Worm (Caenorhabditis elegans): Measurements from ENCODE around the gene F56A8.4.
A peak's percentile ranks its signal among the peaks of the same experiment; 100 is the strongest.

The F56A8.4 gene

ce11 chrIII:13258752-13259151 is 4.3 kb upstream of the F56A8.4 start (continued):
- TF ChIP-seq hlh-4 (tag; optimal IDR thresholded peaks at IDR 0.05) (no peak), ets-5 (GFP tag; IDR thresholded peaks at IDR 0.05) (no peak), ceh-90 (tag; optimal IDR thresholded peaks at IDR 0.05) (no peak), mep-1 (tag; optimal IDR thresholded peaks at IDR 0.05) (peak; percentile 35), xbp-1 (tag; optimal IDR thresholded peaks at IDR 0.05) (no peak), lin-14 (GFP tag; optimal IDR thresholded peaks at IDR 0.05) (peak; percentile 82), nhr-77 (tag; optimal IDR thresholded peaks at IDR 0.05) (no peak), nhr-19 (GFP tag; conservative IDR thresholded peaks at IDR 0.05) (no peak; the same call in 1 of the 2 replicates), ces-1 (GFP tag; optimal IDR thresholded peaks at IDR 0.05) (no peak), jun-1 (tag; optimal IDR thresholded peaks at IDR 0.05) (no peak), hpl-2 (GFP tag; optimal IDR thresholded peaks at IDR 0.05) (no peak), sox-4 (tag; optimal IDR thresholded peaks at IDR 0.05) (no peak), elt-3 (tag; optimal IDR thresholded peaks at IDR 0.05) (peak in 1 of 6 experiments; percentile 24), ama-1 (optimal IDR thresholded peaks at IDR 0.05) (no peak), zip-4 (GFP tag; optimal IDR thresholded peaks at IDR 0.05) (no peak), efl-3 (GFP tag; optimal IDR thresholded peaks at IDR 0.05) (no peak), skn-1 (tag; optimal IDR thresholded peaks at IDR 0.05) (no peak), aha-1 (tag; optimal IDR thresholded peaks at IDR 0.05) (no peak), F16B12.6 (tag; optimal IDR thresholded peaks at IDR 0.05) (no peak), blmp-1 (tag; optimal IDR thresholded peaks at IDR 0.05) (peak; percentile 14), ztf-11 (tag; optimal IDR thresholded peaks at IDR 0.05) (no peak), tbx-2 (tag; optimal IDR thresholded peaks at IDR 0.05) (no peak), irx-1 (tag; optimal IDR thresholded peaks at IDR 0.05) (no peak), unc-86 (tag; optimal IDR thresholded peaks at IDR 0.05) (no peak), zag-1 (tag; optimal IDR thresholded peaks at IDR 0.05) (no peak), pax-3 (tag; optimal IDR thresholded peaks at IDR 0.05) (no peak), lsy-2 (tag; optimal IDR thresholded peaks at IDR 0.05) (peak in 1 of 2 experiments; percentile 16), nhr-71 (tag; optimal IDR thresholded peaks at IDR 0.05) (peak; percentile 37), ceh-8 (GFP tag; optimal IDR thresholded peaks at IDR 0.05) (no peak)

- no peak for TF ChIP-seq nhr-90 (tag; optimal IDR thresholded peaks at IDR 0.05; ENCODE audit: poor library complexity)
- TF ChIP-seq efl-1 (optimal IDR thresholded peaks at IDR 0.05), result no peak
- TF ChIP-seq efl-1 (GFP tag; optimal IDR thresholded peaks at IDR 0.05 in 1 of 2), result peak in 1 of 2 experiments; percentile 74
These were observed 2.7 kb upstream of the F56A8.4 start for ce11 chrIII:13260344-13260743.

- TF ChIP-seq ceh-63 (GFP tag; optimal IDR thresholded peaks at IDR 0.05) (no peak), snu-23 (GFP tag; optimal IDR thresholded peaks at IDR 0.05) (no peak), Y116A8C.19 (tag; optimal IDR thresholded peaks at IDR 0.05; ENCODE audit: borderline replicate concordance) (no peak), nhr-84 (tag; optimal IDR thresholded peaks at IDR 0.05) (no peak), sox-4 (tag; optimal IDR thresholded peaks at IDR 0.05) (no peak), hpl-2 (GFP tag; optimal IDR thresholded peaks at IDR 0.05) (no peak), mab-9 (GFP tag; IDR thresholded peaks at IDR 0.05) (no peak), aly-2 (tag; optimal IDR thresholded peaks at IDR 0.05) (no peak), ama-1 (optimal IDR thresholded peaks at IDR 0.05) (no peak), snpc-4 (tag; optimal IDR thresholded peaks at IDR 0.05) (no peak), ztf-11 (tag; optimal IDR thresholded peaks at IDR 0.05) (no peak), blmp-1 (tag; optimal IDR thresholded peaks at IDR 0.05) (no peak), mdl-1 (tag; optimal IDR thresholded peaks at IDR 0.05) (no peak), dsc-1 (tag; optimal IDR thresholded peaks at IDR 0.05) (no peak), nhr-11 (tag; optimal IDR thresholded peaks at IDR 0.05) (no peak), nhr-76 (tag; optimal IDR thresholded peaks at IDR 0.05) (no peak)
These were observed 2.5 kb downstream of the F56A8.4 start, which contains the start of gene F56A8.5 for ce11 chrIII:13265566-13265965. Gene F56A8.5 (plus strand): TSS chrIII:13265866.
